Worm (Caenorhabditis elegans) whole organism, L2 larva: ENCODE measurements around the gene ain-1.

Experiments used
- C34F6.9 ChIP-seq: fragments of 150-350 bp; optimal IDR thresholded peaks from 2 replicates; lab custom pipeline; 2014; ENCODE audit warnings: missing biosample characterization, missing genetic modification characterization
- R02D3.7 ChIP-seq: fragments of 150-350 bp; optimal IDR thresholded peaks from 2 replicates; lab custom pipeline; 2014; ENCODE audit warnings: missing biosample characterization, missing genetic modification characterization
- Y55F3AM.14 ChIP-seq: fragments of 200-800 bp; sonication (Bioruptor generic); optimal IDR thresholded peaks from 2 replicates; lab custom pipeline; 2018; ENCODE audit warnings: mild to moderate bottlenecking, missing genetic modification characterization, missing compliant biosample characterization
- ZK546.5 ChIP-seq: sonication (generic microtip); optimal IDR thresholded peaks from 2 replicates; lab custom pipeline; 2017; ENCODE audit warnings: missing biosample characterization, missing genetic modification characterization
- alr-1 ChIP-seq: fragments of 150-350 bp; optimal IDR thresholded peaks from 2 replicates; lab custom pipeline; 2014; ENCODE audit warnings: missing biosample characterization, missing genetic modification characterization
- aly-2 ChIP-seq: fragments of 150-350 bp; optimal IDR thresholded peaks from 2 replicates; lab custom pipeline; 2014; ENCODE audit warnings: missing biosample characterization, missing genetic modification characterization
- ama-1 ChIP-seq: fragments of 150-350 bp; optimal IDR thresholded peaks from 2 replicates; lab custom pipeline; 2018; ENCODE audit warnings: inconsistent platforms
- ceh-16 ChIP-seq: fragments of 150-350 bp; optimal IDR thresholded peaks from 2 replicates; lab custom pipeline; 2014; ENCODE audit warnings: missing biosample characterization, missing genetic modification characterization
- crh-2 ChIP-seq: sonication (generic microtip); optimal IDR thresholded peaks from 2 replicates; lab custom pipeline; 2017; ENCODE audit warnings: missing biosample characterization, missing genetic modification characterization
- dmd-4 ChIP-seq: sonication (generic microtip); optimal IDR thresholded peaks from 2 replicates; lab custom pipeline; 2017; ENCODE audit warnings: missing biosample characterization, missing genetic modification characterization
- elt-1 ChIP-seq: fragments of 150-350 bp; optimal IDR thresholded peaks from 2 replicates; lab custom pipeline; 2014; ENCODE audit warnings: missing biosample characterization, missing genetic modification characterization
- elt-3 ChIP-seq: sonication (generic microtip); optimal IDR thresholded peaks from 2 replicates; lab custom pipeline; 2017; ENCODE audit warnings: missing biosample characterization, missing genetic modification characterization
- gmeb-1 ChIP-seq: fragments of 150-350 bp; optimal IDR thresholded peaks from 2 replicates; lab custom pipeline; 2014; ENCODE audit warnings: missing biosample characterization, missing genetic modification characterization
- lin-11 ChIP-seq: fragments of 150-350 bp; sonication (generic microtip); optimal IDR thresholded peaks from 2 replicates; lab custom pipeline; 2014; ENCODE audit warnings: missing biosample characterization, missing genetic modification characterization, inconsistent platforms, mixed read lengths
- lin-39 ChIP-seq: fragments of 150-350 bp; optimal IDR thresholded peaks from 2 replicates; lab custom pipeline; 2014; ENCODE audit warnings: missing biosample characterization, missing genetic modification reagents, missing genetic modification characterization
- lsy-2 ChIP-seq, 2 experiments: fragments of 150-350 bp in 1 of 2; sonication (generic microtip) in 1 of 2; optimal IDR thresholded peaks; 2 replicates each; lab custom pipeline; 2014 to 2017; ENCODE audit warnings: missing biosample characterization in 2 of 2, missing genetic modification characterization in 2 of 2
- mbf-1 ChIP-seq: sonication (generic microtip); optimal IDR thresholded peaks from 2 replicates; lab custom pipeline; 2017; ENCODE audit warnings: missing biosample characterization, missing genetic modification characterization
- mdl-1 ChIP-seq, 2 experiments: fragments of 150-350 bp in 1 of 2; sonication (generic microtip) in 1 of 2; optimal IDR thresholded peaks; 2 replicates each; lab custom pipeline; 2017; ENCODE audit warnings: missing biosample characterization in 2 of 2, missing genetic modification characterization in 2 of 2
- nhr-10 ChIP-seq: sonication (generic microtip); optimal IDR thresholded peaks from 2 replicates; lab custom pipeline; 2017; ENCODE audit warnings: missing biosample characterization, missing genetic modification characterization
- nhr-11 ChIP-seq: fragments of 150-350 bp; optimal IDR thresholded peaks from 2 replicates; lab custom pipeline; 2014; ENCODE audit warnings: missing biosample characterization, missing genetic modification characterization
- nhr-12 ChIP-seq: fragments of 150-350 bp; optimal IDR thresholded peaks from 2 replicates; lab custom pipeline; 2014; ENCODE audit warnings: missing biosample characterization, missing genetic modification characterization
- nhr-129 ChIP-seq: fragments of 150-350 bp; optimal IDR thresholded peaks from 2 replicates; lab custom pipeline; 2014; ENCODE audit warnings: missing biosample characterization, missing genetic modification characterization
- nhr-21 ChIP-seq: fragments of 150-350 bp; optimal IDR thresholded peaks from 2 replicates; lab custom pipeline; 2014; ENCODE audit warnings: missing biosample characterization, missing genetic modification characterization
- nhr-23 ChIP-seq: fragments of 150-350 bp; optimal IDR thresholded peaks from 2 replicates; lab custom pipeline; 2014; ENCODE audit warnings: missing biosample characterization, missing genetic modification reagents, missing genetic modification characterization
- nhr-237 ChIP-seq: fragments of 150-350 bp; optimal IDR thresholded peaks from 2 replicates; lab custom pipeline; 2014; ENCODE audit warnings: missing biosample characterization, missing genetic modification characterization
- nhr-25 ChIP-seq: fragments of 150-350 bp; sonication (generic microtip); optimal IDR thresholded peaks from 3 replicates; lab custom pipeline; 2014; ENCODE audit warnings: missing biosample characterization, missing genetic modification characterization
- peb-1 ChIP-seq: fragments of 150-350 bp; optimal IDR thresholded peaks from 2 replicates; lab custom pipeline; 2014; ENCODE audit warnings: missing biosample characterization, missing genetic modification characterization
- sem-4 ChIP-seq: fragments of 150-350 bp; optimal IDR thresholded peaks from 2 replicates; lab custom pipeline; 2014; ENCODE audit warnings: missing biosample characterization, missing genetic modification reagents, missing genetic modification characterization
- sma-3 ChIP-seq: sonication (generic microtip); optimal IDR thresholded peaks from 2 replicates; lab custom pipeline; 2016; ENCODE audit warnings: missing genetic modification reagents, missing genetic modification characterization, missing compliant biosample characterization
- sma-9 ChIP-seq, 2 experiments: fragments of 150-350 bp in 1 of 2; sonication (generic microtip) in 1 of 2; optimal IDR thresholded peaks; 2 replicates each; lab custom pipeline; 2014 to 2016; ENCODE audit warnings: missing genetic modification characterization in 2 of 2, mild to moderate bottlenecking in 1 of 2, missing biosample characterization in 1 of 2, missing compliant biosample characterization in 1 of 2, missing genetic modification reagents in 1 of 2, moderate library complexity in 1 of 2
- snpc-4 ChIP-seq: fragments of 150-350 bp; optimal IDR thresholded peaks from 2 replicates; lab custom pipeline; 2014; ENCODE audit warnings: missing biosample characterization, missing genetic modification characterization
- unc-62 ChIP-seq: fragments of 150-350 bp; optimal IDR thresholded peaks from 2 replicates; lab custom pipeline; 2014; ENCODE audit warnings: missing biosample characterization, missing genetic modification reagents, missing genetic modification characterization
- zag-1 ChIP-seq: fragments of 150-350 bp; optimal IDR thresholded peaks from 2 replicates; lab custom pipeline; 2014; ENCODE audit warnings: missing biosample characterization, missing genetic modification characterization
- ztf-4 ChIP-seq: fragments of 150-350 bp; optimal IDR thresholded peaks from 2 replicates; lab custom pipeline; 2014; ENCODE audit warnings: missing biosample characterization, missing genetic modification characterization

Gene ain-1

DNA sequence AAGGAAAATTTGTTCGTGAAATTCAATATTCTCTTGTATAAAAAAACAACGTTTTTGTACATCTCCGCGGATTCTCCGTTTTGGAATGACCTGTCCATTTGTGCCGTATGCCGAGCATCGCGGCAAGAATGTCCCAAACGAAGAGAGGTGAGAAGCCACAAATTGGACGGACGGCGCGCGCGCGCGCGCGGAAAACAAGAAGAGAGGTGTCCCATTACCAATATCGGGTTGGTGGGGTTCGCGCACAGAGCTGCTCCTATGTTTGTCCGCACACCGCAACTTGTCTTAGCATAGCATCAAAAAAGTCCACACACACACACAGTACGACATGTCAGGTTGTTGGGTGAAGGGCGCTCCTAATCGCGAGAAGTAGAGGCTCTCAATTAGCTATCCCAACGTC is 21.7 kb upstream of the ain-1 start:
- TF ChIP-seq alr-1 (tag; lab: Kevin White, UChicago) (no peak), ZK546.5 (tag; lab: Kevin White, UChicago) (no peak), lin-39 (tag; lab: Kevin White, UChicago) (no peak), snpc-4 (tag; lab: Kevin White, UChicago) (no peak), zag-1 (tag; lab: Kevin White, UChicago) (no peak), Y55F3AM.14 (GFP tag; lab: Kevin White, UChicago) (no peak), nhr-11 (tag; lab: Kevin White, UChicago) (no peak), sem-4 (tag; lab: Kevin White, UChicago) (no peak), ceh-16 (tag; lab: Kevin White, UChicago) (no peak), sma-9 (GFP tag; optimal IDR thresholded peaks at IDR 0.05; lab: Kevin White, UChicago) (no peak), sma-9 (tag; optimal IDR thresholded peaks at IDR 0.05; lab: Kevin White, UChicago) (no peak), ztf-4 (tag; lab: Kevin White, UChicago) (no peak), mdl-1 (tag; optimal IDR thresholded peaks at IDR 0.05; lab: Kevin White, UChicago) (no peak)

DNA sequence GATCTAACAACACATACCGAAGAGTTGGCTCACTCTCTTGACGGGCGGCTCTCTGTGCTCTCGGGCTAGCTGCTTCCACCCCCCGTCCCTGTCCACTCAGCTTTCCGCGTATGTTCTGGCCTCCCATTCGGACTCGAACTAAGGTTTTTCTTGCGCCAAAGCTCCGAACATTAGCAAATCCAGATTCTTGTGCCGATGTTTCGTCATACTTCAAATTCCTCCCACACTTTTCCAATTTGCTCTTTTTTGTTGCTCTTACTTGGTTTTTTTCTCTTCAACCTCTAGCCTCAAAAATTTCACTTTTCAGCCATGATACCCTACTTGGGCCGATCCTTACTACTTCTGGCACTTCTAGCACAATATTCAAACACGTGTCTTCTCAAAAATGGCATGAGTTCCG is 18.3 kb upstream of the ain-1 start, which contains the start of gene cdh-9:
cdh-9 (plus strand) TSS at position 301 of the 400 bp plus-strand sequence.
- TF ChIP-seq ama-1 (lab: Kevin White, UChicago) (no peak), gmeb-1 (tag; lab: Kevin White, UChicago) (no peak), nhr-21 (tag; lab: Kevin White, UChicago) (no peak), lsy-2 (tag; optimal IDR thresholded peaks at IDR 0.05; lab: Kevin White, UChicago) (no peak), sem-4 (tag; lab: Kevin White, UChicago) (no peak), R02D3.7 (tag; lab: Kevin White, UChicago) (no peak), nhr-25 (no peak), lin-11 (tag; lab: Kevin White, UChicago) (no peak)

- TF ChIP-seq elt-1: no peak
- no peak for TF ChIP-seq zag-1 (tag; lab: Kevin White, UChicago)
- no peak for TF ChIP-seq ztf-4 (tag; lab: Kevin White, UChicago)
- no peak for TF ChIP-seq elt-3 (tag; lab: Kevin White, UChicago)
- no peak for TF ChIP-seq C34F6.9 (tag; lab: Kevin White, UChicago)
- TF ChIP-seq snpc-4 (tag; lab: Kevin White, UChicago): no peak
- TF ChIP-seq alr-1 (tag; lab: Kevin White, UChicago): no peak
- TF ChIP-seq unc-62: no peak
- TF ChIP-seq sma-3 (GFP tag; lab: Kevin White, UChicago): no peak
- no peak for TF ChIP-seq lsy-2 (tag; optimal IDR thresholded peaks at IDR 0.05; lab: Kevin White, UChicago)
- no peak for TF ChIP-seq dmd-4 (tag; lab: Kevin White, UChicago)
- TF ChIP-seq nhr-23: no peak
- TF ChIP-seq peb-1 (tag; lab: Kevin White, UChicago): no peak
- TF ChIP-seq nhr-21 (tag; lab: Kevin White, UChicago): no peak
- TF ChIP-seq nhr-237: no peak
- no peak for TF ChIP-seq nhr-12 (tag; lab: Kevin White, UChicago)
- no peak for TF ChIP-seq ZK546.5 (tag; lab: Kevin White, UChicago)
Observed at ce11 chrX:16595522-16596282, 17.5 kb upstream of the ain-1 start.

ce11 chrX:16596972-16597371 is 16.3 kb upstream of the ain-1 start:
- TF ChIP-seq alr-1 (tag; lab: Kevin White, UChicago): no peak
- no peak for TF ChIP-seq sma-9 (GFP tag; optimal IDR thresholded peaks at IDR 0.05; lab: Kevin White, UChicago)
- no peak for TF ChIP-seq sma-9 (tag; optimal IDR thresholded peaks at IDR 0.05; lab: Kevin White, UChicago)
- TF ChIP-seq C34F6.9 (tag; lab: Kevin White, UChicago): no peak
- no peak for TF ChIP-seq aly-2 (tag; lab: Kevin White, UChicago)
- TF ChIP-seq lsy-2 (tag; optimal IDR thresholded peaks at IDR 0.05; lab: Kevin White, UChicago): no peak
- TF ChIP-seq mbf-1: no peak
- TF ChIP-seq mdl-1 (tag; optimal IDR thresholded peaks at IDR 0.05; lab: Kevin White, UChicago): no peak
- TF ChIP-seq elt-1: no peak
- TF ChIP-seq nhr-10 (tag; lab: Kevin White, UChicago): no peak
- TF ChIP-seq crh-2: no peak
- TF ChIP-seq zag-1 (tag; lab: Kevin White, UChicago): no peak
- TF ChIP-seq dmd-4 (tag; lab: Kevin White, UChicago): no peak
- TF ChIP-seq nhr-25: no peak
- no peak for TF ChIP-seq ZK546.5 (tag; lab: Kevin White, UChicago)
- TF ChIP-seq nhr-129 (tag; lab: Kevin White, UChicago): no peak
- no peak for TF ChIP-seq nhr-23
- TF ChIP-seq gmeb-1 (tag; lab: Kevin White, UChicago): no peak
- no peak for TF ChIP-seq nhr-11 (tag; lab: Kevin White, UChicago)
